Fruit fly (Drosophila melanogaster) whole organism, embryonic: ENCODE data around the gene CG32075.
A peak's percentile ranks its signal among the peaks of the same experiment; 100 is the strongest.

Source experiments
- Adf1 ChIP-seq: fragments of 200-800 bp; sonication (Bioruptor generic); IDR thresholded peaks from 2 replicates; pipeline ENCODE4 v1.3.6; 2022; ENCODE audit warnings: missing biosample characterization, missing genetic modification characterization
- B-H2 ChIP-seq: fragments of 200-800 bp; sonication (Bioruptor generic); optimal IDR thresholded peaks from 2 replicates; lab custom pipeline; 2018; ENCODE audit warnings: missing biosample characterization, mild to moderate bottlenecking, missing genetic modification characterization
- C15 ChIP-seq: fragments of 200-800 bp; sonication (Bioruptor generic); IDR thresholded peaks from 3 replicates; pipeline ENCODE4 v1.3.6; 2022; ENCODE audit warnings: missing biosample characterization, missing genetic modification characterization
- CG10267 ChIP-seq: fragments of 200-800 bp; sonication (Bioruptor generic); optimal IDR thresholded peaks from 2 replicates; lab custom pipeline; 2018; ENCODE audit warnings: missing biosample characterization, mild to moderate bottlenecking, missing genetic modification characterization, moderate library complexity
- CG11398 ChIP-seq: fragments of 200-800 bp; sonication (Bioruptor generic); optimal IDR thresholded peaks from 2 replicates; lab custom pipeline; 2016; ENCODE audit warnings: missing biosample characterization, missing genetic modification characterization
- CG1233 ChIP-seq: fragments of 200-800 bp; sonication (Bioruptor generic); optimal IDR thresholded peaks from 4 replicates; lab custom pipeline; 2018; ENCODE audit warnings: missing biosample characterization, mild to moderate bottlenecking, missing genetic modification characterization
- CG2678 ChIP-seq: fragments of 200-800 bp; sonication (Bioruptor generic); optimal IDR thresholded peaks from 3 replicates; lab custom pipeline; 2019; ENCODE audit warnings: missing biosample characterization, mild to moderate bottlenecking, missing genetic modification characterization, moderate library complexity
- CG32772 ChIP-seq: fragments of 200-800 bp; sonication (Bioruptor generic); IDR thresholded peaks from 2 replicates; pipeline ENCODE4 v1.3.6; 2022; ENCODE audit warnings: missing biosample characterization, missing genetic modification characterization
- CG4854 ChIP-seq: fragments of 200-800 bp; sonication (Bioruptor generic); optimal IDR thresholded peaks from 2 replicates; lab custom pipeline; 2016; ENCODE audit warnings: missing biosample characterization, missing genetic modification characterization, inconsistent platforms
- CG7928 ChIP-seq: fragments of 200-800 bp; sonication (Bioruptor generic); optimal IDR thresholded peaks from 2 replicates; lab custom pipeline; 2017; ENCODE audit warnings: missing biosample characterization, mild to moderate bottlenecking, missing genetic modification characterization
- CG8944 ChIP-seq: fragments of 200-800 bp; sonication (Bioruptor generic); optimal IDR thresholded peaks from 3 replicates; lab custom pipeline; 2016; ENCODE audit warnings: missing biosample characterization, missing genetic modification characterization
- CG9437 ChIP-seq: fragments of 200-800 bp; sonication (Bioruptor generic); optimal IDR thresholded peaks from 2 replicates; lab custom pipeline; 2018; ENCODE audit warnings: missing biosample characterization, mild to moderate bottlenecking, missing genetic modification characterization
- CG9817 ChIP-seq: fragments of 200-800 bp; sonication (Bioruptor generic); optimal IDR thresholded peaks from 2 replicates; lab custom pipeline; 2018; ENCODE audit warnings: missing biosample characterization, mild to moderate bottlenecking, missing genetic modification characterization, moderate library complexity
- Elba2 ChIP-seq: fragments of 200-800 bp; sonication (Bioruptor generic); optimal IDR thresholded peaks from 3 replicates; lab custom pipeline; 2016; ENCODE audit warnings: missing biosample characterization, missing genetic modification characterization
- Hmr ChIP-seq: fragments of 200-800 bp; sonication (Bioruptor generic); optimal IDR thresholded peaks from 3 replicates; lab custom pipeline; 2017; ENCODE audit warnings: mild to moderate bottlenecking, missing biosample characterization, missing genetic modification reagents, missing genetic modification characterization
- Hr3 ChIP-seq: fragments of 200-800 bp; sonication (Bioruptor generic); optimal IDR thresholded peaks from 3 replicates; lab custom pipeline; 2016; ENCODE audit warnings: missing biosample characterization, missing genetic modification characterization
- MESR4 ChIP-seq: fragments of 200-800 bp; sonication (Bioruptor generic); optimal IDR thresholded peaks from 2 replicates; lab custom pipeline; 2018; ENCODE audit warnings: missing biosample characterization, mild to moderate bottlenecking, missing genetic modification characterization, moderate library complexity
- Max ChIP-seq: fragments of 200-800 bp; sonication (Bioruptor generic); optimal IDR thresholded peaks from 2 replicates; lab custom pipeline; 2016; ENCODE audit warnings: missing biosample characterization, mild to moderate bottlenecking, missing genetic modification characterization
- NC2β ChIP-seq: fragments of 200-800 bp; sonication (Bioruptor generic); optimal IDR thresholded peaks from 2 replicates; lab custom pipeline; 2016; ENCODE audit warnings: missing biosample characterization, missing genetic modification characterization
- NfI ChIP-seq: fragments of 200-800 bp; sonication (Bioruptor generic); optimal IDR thresholded peaks from 3 replicates; lab custom pipeline; 2018; ENCODE audit warnings: missing biosample characterization, mild to moderate bottlenecking, missing genetic modification characterization, moderate library complexity
- Oli ChIP-seq: fragments of 200-800 bp; sonication (Bioruptor generic); optimal IDR thresholded peaks from 2 replicates; lab custom pipeline; 2018; ENCODE audit warnings: missing biosample characterization, mild to moderate bottlenecking, missing genetic modification characterization, moderate library complexity
- Ravus ChIP-seq: fragments of 200-800 bp; sonication (Bioruptor generic); IDR thresholded peaks from 2 replicates; pipeline ENCODE4 v1.3.6; 2022; ENCODE audit warnings: missing biosample characterization, missing genetic modification characterization
- Sin3A ChIP-seq: fragments of >200 bp; optimal IDR thresholded peaks from 2 replicates; lab custom pipeline; 2018
- Sox100B ChIP-seq: fragments of 200-800 bp; sonication (Bioruptor generic); optimal IDR thresholded peaks from 3 replicates; lab custom pipeline; 2018; ENCODE audit warnings: missing biosample characterization, mild to moderate bottlenecking, missing genetic modification characterization
- TFAM ChIP-seq: fragments of 200-800 bp; sonication (Bioruptor generic); optimal IDR thresholded peaks from 2 replicates; lab custom pipeline; 2017; ENCODE audit warnings: missing biosample characterization, missing genetic modification characterization, inconsistent platforms
- Taf1 ChIP-seq: fragments of 200-800 bp; sonication (Bioruptor generic); IDR thresholded peaks from 2 replicates; pipeline ENCODE4 v1.3.6; 2022; ENCODE audit warnings: missing biosample characterization, missing genetic modification characterization
- Usf ChIP-seq: fragments of 200-800 bp; sonication (Bioruptor generic); optimal IDR thresholded peaks from 2 replicates; lab custom pipeline; 2017; ENCODE audit warnings: missing genotype, missing biosample characterization, missing genetic modification characterization
- YL-1 ChIP-seq: fragments of 200-800 bp; sonication (Bioruptor generic); optimal IDR thresholded peaks from 3 replicates; lab custom pipeline; 2017; ENCODE audit warnings: missing biosample characterization, mild to moderate bottlenecking, missing genetic modification characterization
- aop ChIP-seq: fragments of 200-800 bp; sonication (Bioruptor generic); IDR thresholded peaks from 2 replicates; pipeline ENCODE4 v1.3.6; 2022; ENCODE audit warnings: missing biosample characterization, missing genetic modification characterization
- ap ChIP-seq: fragments of 200-800 bp; sonication (Bioruptor generic); IDR thresholded peaks from 2 replicates; pipeline ENCODE4 v1.3.6; 2022; ENCODE audit warnings: missing biosample characterization, missing genetic modification characterization
- ase ChIP-seq: fragments of 200-800 bp; sonication (Bioruptor generic); IDR thresholded peaks from 3 replicates; pipeline ENCODE4 v1.3.6; 2022; ENCODE audit warnings: missing biosample characterization, missing genetic modification characterization
- ash1 ChIP-seq: fragments of 200-800 bp; sonication (Bioruptor generic); optimal IDR thresholded peaks from 2 replicates; lab custom pipeline; 2018; ENCODE audit warnings: missing biosample characterization, mild to moderate bottlenecking, missing genetic modification characterization
- bowl ChIP-seq: fragments of 200-800 bp; sonication (Bioruptor generic); IDR thresholded peaks from 2 replicates; pipeline ENCODE4 v1.3.6; 2022; ENCODE audit warnings: missing biosample characterization, missing genetic modification characterization
- crc ChIP-seq: fragments of 200-800 bp; sonication (Bioruptor generic); optimal IDR thresholded peaks from 2 replicates; lab custom pipeline; 2016; ENCODE audit warnings: missing biosample characterization, missing genetic modification characterization
- dan ChIP-seq: fragments of 200-800 bp; sonication (Bioruptor generic); IDR thresholded peaks from 2 replicates; pipeline ENCODE4 v1.3.6; 2022; ENCODE audit warnings: missing biosample characterization, missing genetic modification characterization
- gcm ChIP-seq: fragments of 200-800 bp; sonication (Bioruptor generic); optimal IDR thresholded peaks from 2 replicates; lab custom pipeline; 2019; ENCODE audit warnings: missing biosample characterization, mild to moderate bottlenecking, missing genetic modification characterization, moderate library complexity
- insv ChIP-seq, 2 experiments: fragments of 200-800 bp; sonication (Bioruptor generic); optimal IDR thresholded peaks; 3 replicates each; lab custom pipeline; 2016 to 2018; ENCODE audit warnings: missing biosample characterization in 2 of 2, missing genetic modification characterization in 2 of 2
- kah ChIP-seq: fragments of 200-800 bp; sonication (Bioruptor generic); optimal IDR thresholded peaks from 2 replicates; lab custom pipeline; 2018; ENCODE audit warnings: missing biosample characterization, mild to moderate bottlenecking, missing genetic modification characterization
- klu ChIP-seq: fragments of 200-800 bp; sonication (Bioruptor generic); IDR thresholded peaks from 2 replicates; pipeline ENCODE4 v1.3.6; 2022; ENCODE audit warnings: missing biosample characterization, missing genetic modification characterization
- knrl ChIP-seq: fragments of 200-800 bp; sonication (Bioruptor generic); IDR thresholded peaks from 3 replicates; pipeline ENCODE4 v1.3.6; 2022; ENCODE audit warnings: missing biosample characterization, missing genetic modification characterization; ENCODE audit not compliant: partially characterized antibody
- luna ChIP-seq: fragments of 200-800 bp; sonication (Bioruptor generic); optimal IDR thresholded peaks from 2 replicates; lab custom pipeline; 2016; ENCODE audit warnings: missing biosample characterization, missing genetic modification characterization
- mam ChIP-seq: fragments of 200-800 bp; sonication (Bioruptor generic); optimal IDR thresholded peaks from 3 replicates; lab custom pipeline; 2016; ENCODE audit warnings: missing biosample characterization, missing genetic modification characterization
- nmo ChIP-seq: fragments of 200-800 bp; sonication (Bioruptor generic); optimal IDR thresholded peaks from 2 replicates; lab custom pipeline; 2018; ENCODE audit warnings: missing biosample characterization, mild to moderate bottlenecking, missing genetic modification characterization, moderate library complexity
- otp ChIP-seq: fragments of 200-800 bp; sonication (Bioruptor generic); IDR thresholded peaks from 3 replicates; pipeline ENCODE4, ENCODE4 v1.3.6; 2022; ENCODE audit warnings: missing biosample characterization, missing genetic modification characterization
- p53 ChIP-seq: fragments of 200-800 bp; sonication (Bioruptor generic); optimal IDR thresholded peaks from 2 replicates; lab custom pipeline; 2016; ENCODE audit warnings: missing biosample characterization, missing genetic modification characterization
- pum ChIP-seq: fragments of 200-800 bp; sonication (Bioruptor generic); optimal IDR thresholded peaks from 2 replicates; lab custom pipeline; 2016; ENCODE audit warnings: missing biosample characterization, missing genetic modification characterization
- run ChIP-seq: fragments of 200-800 bp; sonication (Bioruptor generic); optimal IDR thresholded peaks from 3 replicates; lab custom pipeline; 2018; ENCODE audit warnings: missing biosample characterization, mild to moderate bottlenecking, missing genetic modification characterization
- tll ChIP-seq, 2 experiments: fragments of 200-800 bp in 1 of 2; fragments of >200 bp in 1 of 2; sonication (Bioruptor generic) in 1 of 2; optimal IDR thresholded peaks; 2 replicates each; lab custom pipeline; 2017 to 2019; ENCODE audit warnings: missing biosample characterization in 2 of 2, missing genetic modification characterization in 2 of 2, mild to moderate bottlenecking in 1 of 2, moderate library complexity in 1 of 2
- trh ChIP-seq: fragments of 200-800 bp; sonication (Bioruptor generic); optimal IDR thresholded peaks from 2 replicates; lab custom pipeline; 2016; ENCODE audit warnings: missing biosample characterization, missing genetic modification characterization
- vvl ChIP-seq: fragments of 200-800 bp; sonication (Bioruptor generic); IDR thresholded peaks from 2 replicates; pipeline ENCODE4 v1.3.6; 2022; ENCODE audit warnings: missing biosample characterization, missing genetic modification characterization
- wdn ChIP-seq: fragments of 200-800 bp; sonication (Bioruptor generic); IDR thresholded peaks from 2 replicates; pipeline ENCODE4 v1.3.6; 2022; ENCODE audit warnings: missing biosample characterization, missing genetic modification characterization

The CG32075 gene

dm6 chr3L:11096195-11096908, 31.6 kb upstream of the CG32075 start, which contains the start of the genes CG46439, Iyd and CG33947 (continued):
- TF ChIP-seq insv (GFP tag; optimal IDR thresholded peaks at IDR 0.05; lab: Kevin White, UChicago) (no peak), CG2678 (tag; lab: Kevin White, UChicago) (no peak), klu (no peak), ap (GFP tag; lab: Robert Waterston, UW) (no peak), CG10267 (tag; lab: Kevin White, UChicago) (peak; percentile 95), CG11398 (GFP tag; lab: Kevin White, UChicago) (no peak), wdn (GFP tag; lab: Robert Waterston, UW) (no peak), CG1233 (GFP tag; lab: Kevin White, UChicago) (no peak), Sin3A (lab: Kevin White, UChicago) (no peak), kah (GFP tag; lab: Kevin White, UChicago) (no peak), trh (GFP tag; lab: Kevin White, UChicago) (no peak), tll (GFP tag; optimal IDR thresholded peaks at IDR 0.05; lab: Kevin White, UChicago) (no peak), aop (GFP tag; lab: Robert Waterston, UW) (no peak), nmo (GFP tag; lab: Kevin White, UChicago) (no peak), Sox100B (GFP tag; lab: Kevin White, UChicago) (no peak), C15 (GFP tag; lab: Robert Waterston, UW) (0 out of 3 replicates have a peak, but pooled peaks have one; percentile 19), CG4854 (GFP tag; lab: Kevin White, UChicago) (no peak), Hmr (no peak), CG9817 (tag; lab: Kevin White, UChicago) (no peak), Ravus (GFP tag; lab: Robert Waterston, UW) (no peak), dan (GFP tag; lab: Robert Waterston, UW) (no peak), TFAM (GFP tag; lab: Kevin White, UChicago) (no peak), NfI (GFP tag; lab: Kevin White, UChicago) (peak; percentile 26), CG32772 (GFP tag; lab: Robert Waterston, UW) (no peak), ase (no peak), otp (no peak), pum (GFP tag; lab: Kevin White, UChicago) (no peak), luna (GFP tag; lab: Kevin White, UChicago) (no peak), NC2β (GFP tag; lab: Kevin White, UChicago) (peak; percentile 26), ash1 (GFP tag; lab: Kevin White, UChicago) (no peak), CG9437 (GFP tag; lab: Kevin White, UChicago) (no peak), crc (GFP tag; lab: Kevin White, UChicago) (no peak), mam (GFP tag; lab: Kevin White, UChicago) (no peak), gcm (GFP tag; lab: Kevin White, UChicago) (peak; percentile 54), bowl (GFP tag; lab: Robert Waterston, UW) (no peak), Max (no peak), run (no peak), Hr3 (no peak), Adf1 (GFP tag; lab: Robert Waterston, UW) (no peak), p53 (GFP tag; lab: Kevin White, UChicago) (no peak), Taf1 (GFP tag; lab: Robert Waterston, UW) (no peak), Elba2 (GFP tag; lab: Kevin White, UChicago) (peak; percentile 24), MESR4 (GFP tag; lab: Kevin White, UChicago) (peak; percentile 37), YL-1 (GFP tag; lab: Kevin White, UChicago) (no peak), Oli (tag; lab: Kevin White, UChicago) (no peak), vvl (GFP tag; lab: Robert Waterston, UW) (peak; percentile 14; the same call in 1 of the 2 replicates), knrl (GFP tag; lab: Robert Waterston, UW) (no peak), B-H2 (GFP tag; lab: Kevin White, UChicago) (peak; percentile 6), CG8944 (GFP tag; lab: Kevin White, UChicago) (no peak), CG7928 (GFP tag; lab: Kevin White, UChicago) (no peak), Usf (GFP tag; lab: Kevin White, UChicago) (no peak)
